Worm (Caenorhabditis elegans) whole organism, L4 larva: ENCODE measurements around the gene C24F3.2.

ENCODE experiments used
- R02D3.7 ChIP-seq: fragments of 150-350 bp; sonication (generic microtip); optimal IDR thresholded peaks from 3 replicates; lab custom pipeline; 2014; ENCODE audit warnings: missing biosample characterization, missing genetic modification characterization
- ama-1 ChIP-seq: fragments of 150-350 bp; optimal IDR thresholded peaks from 2 replicates; lab custom pipeline; 2014; ENCODE audit warnings: inconsistent platforms, mixed read lengths
- daf-19 ChIP-seq: fragments of 200-800 bp; sonication (Bioruptor generic); conservative IDR thresholded peaks from 2 replicates; pipeline ENCODE4 v1.3.6; 2022; ENCODE audit warnings: missing genetic modification characterization, missing compliant biosample characterization
- lin-13 ChIP-seq: fragments of 150-350 bp; optimal IDR thresholded peaks from 2 replicates; lab custom pipeline; 2014; ENCODE audit warnings: missing biosample characterization, missing genetic modification reagents, missing genetic modification characterization
- lin-39 ChIP-seq: fragments of 150-350 bp; optimal IDR thresholded peaks from 2 replicates; lab custom pipeline; 2014; ENCODE audit warnings: missing biosample characterization, missing genetic modification reagents, missing genetic modification characterization
- nhr-11 ChIP-seq: fragments of 150-350 bp; optimal IDR thresholded peaks from 2 replicates; lab custom pipeline; 2014; ENCODE audit warnings: missing biosample characterization, missing genetic modification characterization
- ztf-11 ChIP-seq: fragments of 150-350 bp; optimal IDR thresholded peaks from 2 replicates; lab custom pipeline; 2014; ENCODE audit warnings: missing biosample characterization, missing genetic modification characterization

DNA sequence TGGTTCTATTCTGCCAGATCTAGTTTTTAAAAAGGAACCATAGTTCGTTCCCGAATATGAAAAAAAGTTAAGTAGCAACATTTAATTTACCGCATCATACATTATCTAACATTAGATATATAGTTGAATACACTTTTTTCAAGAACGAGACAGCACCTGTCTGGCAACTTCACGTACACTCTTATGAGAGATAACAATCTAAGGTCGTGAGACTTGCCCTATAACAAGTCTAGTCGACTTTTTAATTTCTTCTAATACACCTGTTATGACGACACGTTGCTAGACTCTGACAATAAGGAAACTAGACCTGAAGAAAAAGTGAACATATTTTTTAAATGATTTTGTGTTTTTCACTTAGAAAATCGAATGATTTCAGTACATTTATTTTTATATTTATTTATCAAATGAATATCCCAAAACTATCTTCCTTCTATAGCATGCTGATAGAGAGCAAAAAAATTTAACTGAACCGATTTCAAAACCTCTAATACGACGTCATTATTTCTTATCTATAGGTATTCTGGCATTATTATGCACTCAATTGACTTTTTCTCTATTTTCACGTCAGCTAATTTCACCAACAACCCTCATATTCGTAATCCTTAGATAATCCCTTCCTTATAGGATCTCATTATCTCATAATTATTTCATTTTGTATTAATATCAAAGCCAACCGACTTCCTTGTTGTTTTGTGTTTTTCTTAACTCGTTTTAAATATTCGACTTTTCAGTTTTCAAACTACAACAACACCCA, 30.7 kb downstream of the C24F3.2 start:
- TF ChIP-seq ztf-11 (tag; lab: Kevin White, UChicago) (no peak), R02D3.7 (no peak), lin-39 (no peak), daf-19 (no peak), nhr-11 (no peak), lin-13 (GFP tag; lab: Kevin White, UChicago) (no peak), ama-1 (lab: Kevin White, UChicago) (no peak)
